Worm (Caenorhabditis elegans) whole organism, L3 larva: ENCODE results near the gene D1054.1.

Source experiments
- ama-1 ChIP-seq: fragments of 150-350 bp; optimal IDR thresholded peaks from 2 replicates; lab custom pipeline; 2018
- ceh-28 ChIP-seq: fragments of 150-350 bp; optimal IDR thresholded peaks from 2 replicates; lab custom pipeline; 2014; ENCODE audit warnings: missing biosample characterization, missing genetic modification reagents, missing genetic modification characterization
- daf-12 ChIP-seq: fragments of 150-350 bp; optimal IDR thresholded peaks from 2 replicates; lab custom pipeline; 2014; ENCODE audit warnings: missing biosample characterization, missing genetic modification reagents, missing genetic modification characterization
- jun-1 ChIP-seq: fragments of 150-350 bp; optimal IDR thresholded peaks from 2 replicates; lab custom pipeline; 2014; ENCODE audit warnings: missing biosample characterization, missing genetic modification reagents, missing genetic modification characterization
- lin-39 ChIP-seq: fragments of 150-350 bp; optimal IDR thresholded peaks from 2 replicates; lab custom pipeline; 2018; ENCODE audit warnings: missing biosample characterization, missing genetic modification reagents, missing genetic modification characterization
- nhr-237 ChIP-seq: fragments of 150-350 bp; optimal IDR thresholded peaks from 2 replicates; lab custom pipeline; 2014; ENCODE audit warnings: missing biosample characterization, missing genetic modification characterization
- nhr-28 ChIP-seq: fragments of 150-350 bp; optimal IDR thresholded peaks from 2 replicates; lab custom pipeline; 2014; ENCODE audit warnings: missing biosample characterization, missing genetic modification characterization
- nhr-76 ChIP-seq: fragments of 150-350 bp; sonication (generic microtip); optimal IDR thresholded peaks from 5 replicates; lab custom pipeline; 2014; ENCODE audit warnings: missing biosample characterization, missing genetic modification characterization
- nhr-77 ChIP-seq: fragments of 150-350 bp; optimal IDR thresholded peaks from 2 replicates; lab custom pipeline; 2014; ENCODE audit warnings: missing biosample characterization, missing genetic modification characterization
- sea-2 ChIP-seq: fragments of 150-350 bp; sonication (generic microtip); optimal IDR thresholded peaks from 4 replicates; lab custom pipeline; 2014; ENCODE audit warnings: missing biosample characterization, missing genetic modification reagents, missing genetic modification characterization
- ztf-11 ChIP-seq: fragments of 150-350 bp; optimal IDR thresholded peaks from 2 replicates; lab custom pipeline; 2014; ENCODE audit warnings: missing biosample characterization, missing genetic modification characterization

- no peak for TF ChIP-seq sea-2
- no peak for TF ChIP-seq nhr-28
- TF ChIP-seq jun-1: no peak
- TF ChIP-seq lin-39 (tag; lab: Kevin White, UChicago): no peak
- TF ChIP-seq ztf-11 (tag; lab: Kevin White, UChicago): no peak
- TF ChIP-seq nhr-237 (tag; lab: Kevin White, UChicago): no peak
- no peak for TF ChIP-seq daf-12 (tag; lab: Kevin White, UChicago)
- TF ChIP-seq ceh-28 (tag; lab: Kevin White, UChicago): no peak
- no peak for TF ChIP-seq ama-1 (lab: Kevin White, UChicago)
- TF ChIP-seq nhr-77: no peak
- TF ChIP-seq nhr-76: no peak
Measured at ce11 chrV:10794463-10794862, 24.4 kb upstream of the D1054.1 start.
